Fruit fly (Drosophila melanogaster) whole organism, prepupa: ENCODE measurements around the gene CG8944.

Source experiments
- Blimp-1 ChIP-seq: fragments of 200-800 bp; sonication (Bioruptor generic); optimal IDR thresholded peaks from 3 replicates; lab custom pipeline; 2017; ENCODE audit warnings: missing biosample characterization, missing genetic modification characterization, mild to moderate bottlenecking, moderate library complexity, missing genetic modification reagents
- CG10631 ChIP-seq: fragments of 200-800 bp; sonication (Bioruptor generic); optimal IDR thresholded peaks from 2 replicates; lab custom pipeline; 2016; ENCODE audit warnings: missing biosample characterization, missing genetic modification characterization
- CG10669 ChIP-seq: fragments of 200-800 bp; sonication (Bioruptor generic); optimal IDR thresholded peaks from 3 replicates; lab custom pipeline; 2018; ENCODE audit warnings: missing biosample characterization, mild to moderate bottlenecking, missing genetic modification characterization, moderate library complexity
- CG11294 ChIP-seq: fragments of 200-800 bp; sonication (Bioruptor generic); IDR thresholded peaks from 2 replicates; pipeline ENCODE4 v1.3.6; 2022; ENCODE audit warnings: missing biosample characterization, missing genetic modification characterization
- CG11762 ChIP-seq: fragments of 200-800 bp; sonication (Bioruptor generic); optimal IDR thresholded peaks from 3 replicates; lab custom pipeline; 2016; ENCODE audit warnings: missing biosample characterization, missing genetic modification characterization; ENCODE audit not compliant: insufficient read depth
- CG11902 ChIP-seq: fragments of 200-800 bp; sonication (Bioruptor generic); optimal IDR thresholded peaks from 3 replicates; lab custom pipeline; 2016; ENCODE audit warnings: missing biosample characterization, missing genetic modification characterization
- CG15336 ChIP-seq: fragments of 200-800 bp; sonication (Bioruptor generic); IDR thresholded peaks from 2 replicates; pipeline ENCODE4 v1.3.6; 2022; ENCODE audit warnings: missing biosample characterization, missing genetic modification characterization
- CG1621 ChIP-seq: fragments of 200-800 bp; sonication (Bioruptor generic); optimal IDR thresholded peaks from 3 replicates; lab custom pipeline; 2018; ENCODE audit warnings: missing biosample characterization, mild to moderate bottlenecking, missing genetic modification characterization
- CG3032 ChIP-seq: fragments of 200-800 bp; optimal IDR thresholded peaks from 2 replicates; lab custom pipeline; 2019; ENCODE audit warnings: missing biosample characterization, mild to moderate bottlenecking, missing genetic modification characterization, moderate library complexity
- CG34406 ChIP-seq: fragments of 200-800 bp; sonication (Bioruptor generic); optimal IDR thresholded peaks from 3 replicates; lab custom pipeline; 2016; ENCODE audit warnings: missing biosample characterization, missing genetic modification characterization
- CG3919 ChIP-seq: fragments of 200-800 bp; sonication (Bioruptor generic); optimal IDR thresholded peaks from 3 replicates; lab custom pipeline; 2016; ENCODE audit warnings: missing biosample characterization, missing genetic modification characterization
- CG6792 ChIP-seq: fragments of 200-800 bp; sonication (Bioruptor generic); optimal IDR thresholded peaks from 3 replicates; lab custom pipeline; 2016; ENCODE audit warnings: missing biosample characterization, missing genetic modification characterization
- CG6854 ChIP-seq: fragments of 200-800 bp; sonication (Bioruptor generic); optimal IDR thresholded peaks from 2 replicates; lab custom pipeline; 2017; ENCODE audit warnings: missing biosample characterization, mild to moderate bottlenecking, missing genetic modification characterization
- CG8119 ChIP-seq: fragments of 200-800 bp; sonication (Bioruptor generic); IDR thresholded peaks from 3 replicates; pipeline ENCODE4 v1.3.6; 2022; ENCODE audit warnings: missing biosample characterization, missing genetic modification characterization
- CG8319 ChIP-seq: fragments of 200-800 bp; sonication (Bioruptor generic); optimal IDR thresholded peaks from 3 replicates; lab custom pipeline; 2016; ENCODE audit warnings: missing biosample characterization, missing genetic modification characterization
- CG8632 ChIP-seq: fragments of 200-800 bp; sonication (Bioruptor generic); optimal IDR thresholded peaks from 3 replicates; lab custom pipeline; 2016; ENCODE audit warnings: missing biosample characterization, missing genetic modification characterization
- CG9139 ChIP-seq: fragments of 200-800 bp; sonication (Bioruptor generic); optimal IDR thresholded peaks from 3 replicates; lab custom pipeline; 2017; ENCODE audit warnings: missing biosample characterization, mild to moderate bottlenecking, missing genetic modification characterization
- Eip75B ChIP-seq: fragments of 200-800 bp; sonication (Bioruptor generic); optimal IDR thresholded peaks from 3 replicates; lab custom pipeline; 2016; ENCODE audit warnings: missing biosample characterization, missing genetic modification characterization
- Eip78C ChIP-seq: fragments of 200-800 bp; sonication (Bioruptor generic); peaks from one replicate; lab custom pipeline; 2016; ENCODE audit warnings: missing biosample characterization, missing genetic modification characterization
- Eip93F ChIP-seq: fragments of 200-800 bp; sonication (Bioruptor generic); optimal IDR thresholded peaks from 2 replicates; lab custom pipeline; 2016; ENCODE audit warnings: missing biosample characterization, mild to moderate bottlenecking, missing genetic modification characterization
- Ets96B ChIP-seq: fragments of 200-800 bp; optimal IDR thresholded peaks from 2 replicates; lab custom pipeline; 2019; ENCODE audit warnings: missing biosample characterization, mild to moderate bottlenecking, missing genetic modification characterization, moderate library complexity
- Gug ChIP-seq: fragments of 200-800 bp; sonication (Bioruptor generic); IDR thresholded peaks from 2 replicates; pipeline ENCODE4 v1.3.6; 2022; ENCODE audit warnings: missing biosample characterization, missing genetic modification characterization
- Hr38 ChIP-seq: sonication (Bioruptor generic); optimal IDR thresholded peaks from 2 replicates; lab custom pipeline; 2016; ENCODE audit warnings: missing biosample characterization, missing genetic modification characterization
- Hr39 ChIP-seq: fragments of 200-800 bp; sonication (Bioruptor generic); optimal IDR thresholded peaks from 2 replicates; lab custom pipeline; 2016; ENCODE audit warnings: missing biosample characterization, missing genetic modification characterization
- Hr4 ChIP-seq: fragments of 200-800 bp; sonication (Bioruptor generic); optimal IDR thresholded peaks from 3 replicates; lab custom pipeline; 2016; ENCODE audit warnings: missing biosample characterization, missing genetic modification characterization
- Met ChIP-seq: fragments of 200-800 bp; sonication (Bioruptor generic); optimal IDR thresholded peaks from 3 replicates; lab custom pipeline; 2016; ENCODE audit warnings: missing biosample characterization, missing genetic modification characterization
- OdsH ChIP-seq: fragments of 200-800 bp; sonication (Bioruptor generic); optimal IDR thresholded peaks from 3 replicates; lab custom pipeline; 2016; ENCODE audit warnings: missing biosample characterization, missing genetic modification characterization
- Smox ChIP-seq: fragments of 200-800 bp; sonication (Bioruptor generic); optimal IDR thresholded peaks from 3 replicates; lab custom pipeline; 2016; ENCODE audit warnings: missing biosample characterization, missing genetic modification characterization
- Sox14 ChIP-seq: fragments of 200-800 bp; sonication (Bioruptor generic); optimal IDR thresholded peaks from 3 replicates; lab custom pipeline; 2016; ENCODE audit warnings: missing biosample characterization, missing genetic modification characterization
- achi ChIP-seq: fragments of 200-800 bp; sonication (Bioruptor generic); optimal IDR thresholded peaks from 3 replicates; lab custom pipeline; 2016; ENCODE audit warnings: missing biosample characterization, missing genetic modification characterization
- acj6 ChIP-seq: fragments of 200-800 bp; sonication (Bioruptor generic); optimal IDR thresholded peaks from 3 replicates; lab custom pipeline; 2016; ENCODE audit warnings: missing biosample characterization, missing genetic modification characterization
- cyc ChIP-seq: fragments of 200-800 bp; sonication (Bioruptor generic); optimal IDR thresholded peaks from 3 replicates; lab custom pipeline; 2016; ENCODE audit warnings: missing biosample characterization, missing genetic modification characterization
- dac ChIP-seq: fragments of 200-800 bp; sonication (Bioruptor generic); optimal IDR thresholded peaks from 2 replicates; lab custom pipeline; 2017; ENCODE audit warnings: missing biosample characterization, mild to moderate bottlenecking, missing genetic modification characterization
- dsx ChIP-seq: fragments of 200-800 bp; optimal IDR thresholded peaks from 3 replicates; lab custom pipeline; 2019; ENCODE audit warnings: missing biosample characterization, mild to moderate bottlenecking, missing genetic modification characterization, moderate library complexity; ENCODE audit not compliant: poor library complexity, severe bottlenecking
- esn ChIP-seq: fragments of 200-800 bp; sonication (Bioruptor generic); optimal IDR thresholded peaks from 2 replicates; lab custom pipeline; 2016; ENCODE audit warnings: missing biosample characterization, mild to moderate bottlenecking, missing genetic modification characterization, moderate library complexity
- fd59A ChIP-seq: fragments of 200-800 bp; sonication (Bioruptor generic); optimal IDR thresholded peaks from 2 replicates; lab custom pipeline; 2017; ENCODE audit warnings: missing biosample characterization, mild to moderate bottlenecking, missing genetic modification characterization, missing genetic modification reagents
- fkh ChIP-seq: fragments of 200-800 bp; sonication (Bioruptor generic); optimal IDR thresholded peaks from 3 replicates; lab custom pipeline; 2017; ENCODE audit warnings: missing biosample characterization, mild to moderate bottlenecking, missing genetic modification characterization, moderate library complexity
- lz ChIP-seq: fragments of 200-800 bp; sonication (Bioruptor generic); optimal IDR thresholded peaks from 3 replicates; lab custom pipeline; 2016; ENCODE audit warnings: missing biosample characterization, missing genetic modification characterization
- pdm3 ChIP-seq: fragments of 200-800 bp; sonication (Bioruptor generic); optimal IDR thresholded peaks from 3 replicates; lab custom pipeline; 2016; ENCODE audit warnings: missing biosample characterization, missing genetic modification characterization
- salr ChIP-seq, 2 experiments: fragments of 200-800 bp; sonication (Bioruptor generic); optimal IDR thresholded peaks; 3 replicates each; lab custom pipeline; 2016 to 2018; ENCODE audit warnings: missing biosample characterization in 2 of 2, missing genetic modification characterization in 2 of 2, mild to moderate bottlenecking in 1 of 2
- ss ChIP-seq, 2 experiments: fragments of 200-800 bp; sonication (Bioruptor generic); optimal IDR thresholded peaks; 2 replicates in 1 of 2; 3 replicates in 1 of 2; lab custom pipeline; 2017 to 2018; ENCODE audit warnings: mild to moderate bottlenecking in 2 of 2, missing biosample characterization in 2 of 2, missing genetic modification characterization in 2 of 2, moderate library complexity in 1 of 2
- svp ChIP-seq: fragments of 200-800 bp; sonication (Bioruptor generic); peaks from one replicate; lab custom pipeline; 2016; ENCODE audit warnings: missing biosample characterization, missing genetic modification characterization
- topi ChIP-seq: fragments of 200-800 bp; sonication (Bioruptor generic); optimal IDR thresholded peaks from 3 replicates; lab custom pipeline; 2016; ENCODE audit warnings: missing biosample characterization, missing genetic modification characterization
- vri ChIP-seq: fragments of 200-800 bp; sonication (Bioruptor generic); optimal IDR thresholded peaks from 3 replicates; lab custom pipeline; 2016; ENCODE audit warnings: missing biosample characterization, mild to moderate bottlenecking, missing genetic modification characterization

Gene CG8944

DNA sequence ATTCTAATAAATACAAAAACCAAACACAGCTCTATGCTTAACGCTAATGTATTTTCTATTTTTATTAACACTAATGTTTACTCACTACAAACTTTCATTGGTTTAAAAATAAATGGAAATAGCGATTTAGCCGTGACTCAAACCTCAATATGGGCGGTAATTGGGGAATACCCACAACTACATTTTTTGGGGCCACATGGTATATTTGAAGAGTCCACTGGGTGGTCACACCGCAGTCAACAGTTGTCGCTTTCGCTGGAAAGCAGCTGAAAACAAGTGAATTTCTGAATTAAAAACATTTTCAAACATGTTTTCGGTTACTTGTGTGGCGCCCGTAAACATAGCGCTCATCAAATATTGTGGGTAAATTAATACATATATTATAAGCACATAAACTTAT is 2.9 kb upstream of the CG8944 start, which contains the start of gene Mvd:
Gene Mvd, plus strand, starts transcription at position 222 of the 400 bp plus-strand sequence.
- TF ChIP-seq Eip75B (GFP tag; lab: Kevin White, UChicago) (no peak), CG3032 (tag; lab: Kevin White, UChicago) (peak; percentile 6), fkh (peak; percentile 90), CG1621 (tag; lab: Kevin White, UChicago) (no peak), Blimp-1 (GFP tag; lab: Kevin White, UChicago) (peak; percentile 65), Eip78C (GFP tag; lab: Kevin White, UChicago) (peak; percentile 64)

dm6 chrX:15746682-15747196 is 708 bp upstream of the CG8944 start:
- TF ChIP-seq fd59A (no peak), CG11762 (GFP tag; lab: Kevin White, UChicago) (no peak), Hr39 (GFP tag; lab: Kevin White, UChicago) (no peak), Smox (GFP tag; lab: Kevin White, UChicago) (no peak), CG34406 (GFP tag; lab: Kevin White, UChicago) (no peak), Gug (GFP tag; lab: Robert Waterston, UW) (no peak), Hr4 (GFP tag; lab: Kevin White, UChicago) (no peak), Eip93F (GFP tag; lab: Kevin White, UChicago) (no peak), CG15336 (no peak), Eip78C (GFP tag; lab: Kevin White, UChicago) (no peak), CG11902 (GFP tag; lab: Kevin White, UChicago) (no peak), OdsH (GFP tag; lab: Kevin White, UChicago) (no peak), Met (GFP tag; lab: Kevin White, UChicago) (no peak), Sox14 (GFP tag; lab: Kevin White, UChicago) (no peak), ss (GFP tag; optimal IDR thresholded peaks at IDR 0.05; lab: Kevin White, UChicago) (no peak), Blimp-1 (GFP tag; lab: Kevin White, UChicago) (no peak), lz (GFP tag; lab: Kevin White, UChicago) (no peak), Eip75B (GFP tag; lab: Kevin White, UChicago) (no peak), fkh (no peak)
- TF ChIP-seq, all 60 proteins: peak for 0

dm6 chrX:15740881-15741280 is 5.2 kb downstream of the CG8944 start:
- TF ChIP-seq CG15336 = 0 out of 2 replicates have a peak, but pooled peaks have one; percentile 6
- no peak for TF ChIP-seq OdsH (GFP tag; lab: Kevin White, UChicago)
- TF ChIP-seq svp (GFP tag; lab: Kevin White, UChicago) = peak; percentile 47

dm6 chrX:15740288-15740726 is 5.7 kb downstream of the CG8944 start:
- TF ChIP-seq salr (GFP tag; optimal IDR thresholded peaks at IDR 0.05; lab: Kevin White, UChicago) (no peak), CG10631 (GFP tag; lab: Kevin White, UChicago) (peak; percentile 25), CG11294 (GFP tag; lab: Robert Waterston, UW) (peak; percentile 15; the same call in 1 of the 2 replicates), CG3032 (tag; lab: Kevin White, UChicago) (peak; percentile 10), esn (GFP tag; lab: Kevin White, UChicago) (peak; percentile 71), Sox14 (GFP tag; lab: Kevin White, UChicago) (peak; percentile 63), pdm3 (peak; percentile 62), CG8119 (GFP tag; lab: Robert Waterston, UW) (peak; percentile 56; the same call in 2 of the 3 replicates), CG8319 (GFP tag; lab: Kevin White, UChicago) (no peak), achi (GFP tag; lab: Kevin White, UChicago) (peak; percentile 40), acj6 (GFP tag; lab: Kevin White, UChicago) (peak; percentile 50), Smox (GFP tag; lab: Kevin White, UChicago) (peak; percentile 60), CG8632 (GFP tag; lab: Kevin White, UChicago) (peak; percentile 43), CG6792 (peak; percentile 45), dac (no peak), CG11902 (GFP tag; lab: Kevin White, UChicago) (peak; percentile 23), CG6854 (GFP tag; lab: Kevin White, UChicago) (no peak), cyc (peak; percentile 45), Eip75B (GFP tag; lab: Kevin White, UChicago) (peak; percentile 36), CG10669 (no peak), topi (GFP tag; lab: Kevin White, UChicago) (peak; percentile 69), OdsH (GFP tag; lab: Kevin White, UChicago) (peak; percentile 46), vri (GFP tag; lab: Kevin White, UChicago) (peak; percentile 85), CG1621 (tag; lab: Kevin White, UChicago) (peak; percentile 21), dsx (GFP tag; lab: Kevin White, UChicago) (peak; percentile 4), CG9139 (GFP tag; lab: Kevin White, UChicago) (no peak), Ets96B (tag; lab: Kevin White, UChicago) (peak; percentile 39), CG3919 (GFP tag; lab: Kevin White, UChicago) (no peak), Hr38 (no peak)
